Fruit fly (Drosophila melanogaster): Measurements from ENCODE around the gene CG32152.

The CG32152 gene

dm6 chr3L:16131264-16132066 is 12.4 kb downstream of the CG32152 start, which contains the start of the genes Trs20 and elg1 (continued):
- TF ChIP-seq dimm (GFP tag; IDR thresholded peaks at IDR 0.05) (no peak), CG7987 (GFP tag; optimal IDR thresholded peaks at IDR 0.05) (no peak), Kr (GFP tag; optimal IDR thresholded peaks at IDR 0.05) (no peak), HLHmδ (GFP tag; optimal IDR thresholded peaks at IDR 0.05) (no peak), Scr (GFP tag; IDR thresholded peaks at IDR 0.05; ENCODE audit: partially characterized antibody) (no peak), CG13287 (GFP tag; IDR thresholded peaks at IDR 0.05; ENCODE audit: partially characterized antibody) (no peak; the same call in 1 of the 2 replicates), CG14050 (GFP tag; IDR thresholded peaks at IDR 0.05) (no peak), CG14860 (GFP tag; IDR thresholded peaks at IDR 0.05; ENCODE audit: partially characterized antibody) (no peak), ara (GFP tag; IDR thresholded peaks at IDR 0.05) (no peak), Sry-δ (GFP tag; optimal IDR thresholded peaks at IDR 0.05) (no peak), CG17385 (GFP tag; optimal IDR thresholded peaks at IDR 0.05) (peak; percentile 60), Lhr (GFP tag; optimal IDR thresholded peaks at IDR 0.05) (no peak), CTCF (GFP tag; optimal IDR thresholded peaks at IDR 0.05) (no peak), stc (GFP tag; IDR thresholded peaks at IDR 0.05) (0 out of 2 replicates have a peak, but pooled peaks have one; percentile 24), zen (tag; optimal IDR thresholded peaks at IDR 0.05) (peak; percentile 46), Six4 (GFP tag; optimal IDR thresholded peaks at IDR 0.05) (no peak), CG17802 (tag; optimal IDR thresholded peaks at IDR 0.05) (no peak), Hr39 (optimal IDR thresholded peaks at IDR 0.05) (no peak), dpn (GFP tag; optimal IDR thresholded peaks at IDR 0.05) (peak; percentile 2 to 35), CG17328 (GFP tag; IDR thresholded peaks at IDR 0.05) (0 out of 2 replicates have a peak, but pooled peaks have one; percentile 9), corto (GFP tag; optimal IDR thresholded peaks at IDR 0.05) (peak; percentile 2), abd-A (tag; optimal IDR thresholded peaks at IDR 0.05) (no peak), NC2α (GFP tag; optimal IDR thresholded peaks at IDR 0.05) (no peak), kay (GFP tag; optimal IDR thresholded peaks at IDR 0.05) (no peak), Atf6 (GFP tag; IDR thresholded peaks at IDR 0.05) (0 out of 2 replicates have a peak, but pooled peaks have one; percentile 12), ap (GFP tag; IDR thresholded peaks at IDR 0.05) (no peak), CG30403 (GFP tag; optimal IDR thresholded peaks at IDR 0.05) (peak; percentile 45), CG12236 (GFP tag; optimal IDR thresholded peaks at IDR 0.05) (no peak), CG31224 (GFP tag; IDR thresholded peaks at IDR 0.05) (no peak), row (GFP tag; IDR thresholded peaks at IDR 0.05) (peak; percentile 75), zf30C (GFP tag; optimal IDR thresholded peaks at IDR 0.05) (no peak), CG11723 (GFP tag; optimal IDR thresholded peaks at IDR 0.05) (no peak), Ada2b (GFP tag; IDR thresholded peaks at IDR 0.05) (no peak), CG3995 (GFP tag; optimal IDR thresholded peaks at IDR 0.05) (no peak), D (optimal IDR thresholded peaks at IDR 0.05) (no peak), D (GFP tag; optimal IDR thresholded peaks at IDR 0.05) (peak; percentile 17), MESR4 (GFP tag; optimal IDR thresholded peaks at IDR 0.05) (peak; percentile 75), p53 (GFP tag; optimal IDR thresholded peaks at IDR 0.05) (no peak), CG33557 (GFP tag; optimal IDR thresholded peaks at IDR 0.05) (peak; percentile 51), Hr51 (GFP tag; optimal IDR thresholded peaks at IDR 0.05) (no peak), CG7556 (GFP tag; optimal IDR thresholded peaks at IDR 0.05) (peak; percentile 66), odd (GFP tag; optimal IDR thresholded peaks at IDR 0.05) (no peak), sima (GFP tag; optimal IDR thresholded peaks at IDR 0.05) (no peak), CG3847 (GFP tag; IDR thresholded peaks at IDR 0.05) (peak; percentile 85), lab (GFP tag; optimal IDR thresholded peaks at IDR 0.05) (peak; percentile 62), dmrt11E (tag; optimal IDR thresholded peaks at IDR 0.05) (peak; percentile 59), sens-2 (GFP tag; IDR thresholded peaks at IDR 0.05) (no peak), dysf (GFP tag; IDR thresholded peaks at IDR 0.05) (peak; percentile 45; the same call in 1 of the 3 replicates), Bgb (GFP tag; IDR thresholded peaks at IDR 0.05; ENCODE audit: partially characterized antibody) (0 out of 2 replicates have a peak, but pooled peaks have one; percentile 7), chn (GFP tag; optimal IDR thresholded peaks at IDR 0.05) (no peak)
